Worm (Caenorhabditis elegans): ENCODE results near the gene C01G12.9.

DNA sequence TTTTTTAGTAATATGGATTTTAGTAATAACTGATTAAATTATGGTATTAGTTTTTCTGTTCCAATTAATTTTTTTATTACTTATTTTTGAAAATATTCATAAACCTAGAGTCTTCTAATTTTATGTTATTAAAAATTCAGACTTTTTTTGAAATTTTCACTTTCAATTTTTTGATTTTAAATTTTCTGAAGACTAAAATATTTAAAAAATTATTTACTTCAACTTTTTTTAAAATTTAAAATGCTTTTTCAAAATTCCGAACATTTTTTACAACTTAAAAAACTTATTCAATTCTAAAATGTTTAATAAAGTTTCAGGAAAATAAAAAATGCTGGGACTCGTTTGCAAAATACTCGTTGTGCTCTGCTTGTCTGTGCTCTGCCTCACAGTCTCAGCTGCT is 28.2 kb upstream of the C01G12.9 start, which contains the start of gene nlp-41:
- no peak for TF ChIP-seq ztf-11 (tag; optimal IDR thresholded peaks at IDR 0.05)
- TF ChIP-seq elt-3 (tag; optimal IDR thresholded peaks at IDR 0.05), result no peak
- no peak for TF ChIP-seq nhr-12 (tag; optimal IDR thresholded peaks at IDR 0.05)
- TF ChIP-seq bed-3 (GFP tag; optimal IDR thresholded peaks at IDR 0.05), result no peak
- no peak for TF ChIP-seq snpc-4 (tag; optimal IDR thresholded peaks at IDR 0.05)
- TF ChIP-seq ces-1 (GFP tag; optimal IDR thresholded peaks at IDR 0.05), result no peak
- TF ChIP-seq elt-1 (tag; optimal IDR thresholded peaks at IDR 0.05; ENCODE audit: borderline replicate concordance, insufficient read depth), result no peak
- no peak for TF ChIP-seq drap-1 (GFP tag; optimal IDR thresholded peaks at IDR 0.05)
- TF ChIP-seq tbx-8 (GFP tag; optimal IDR thresholded peaks at IDR 0.05), result no peak
- TF ChIP-seq mep-1 (tag; optimal IDR thresholded peaks at IDR 0.05), result no peak
- TF ChIP-seq nhr-76 (tag; optimal IDR thresholded peaks at IDR 0.05), result no peak
- TF ChIP-seq unc-62 (GFP tag; optimal IDR thresholded peaks at IDR 0.05), result no peak
- no peak for TF ChIP-seq pha-4 (tag; optimal IDR thresholded peaks at IDR 0.05)
